Worm (Caenorhabditis elegans): ENCODE data around the gene tbx-2.

The tbx-2 gene

DNA sequence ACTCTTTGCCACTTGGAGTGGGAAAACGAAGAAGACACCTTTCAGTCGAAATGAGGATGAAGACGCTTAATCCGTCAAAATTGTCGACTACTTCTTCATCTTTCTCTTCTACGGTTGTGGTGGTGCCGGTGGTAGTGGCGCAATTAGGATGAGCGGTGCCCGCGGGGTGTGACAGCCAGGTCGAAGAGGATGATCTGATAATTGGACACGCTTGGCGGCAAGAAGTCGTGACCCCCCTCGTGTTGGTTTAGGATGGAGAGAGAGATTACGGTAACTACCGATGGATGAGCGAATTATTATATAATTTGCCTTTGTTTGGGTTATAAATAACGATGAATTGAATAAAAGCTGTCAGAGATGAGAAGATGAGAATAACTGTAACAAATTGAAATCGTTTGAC is 9.1 kb downstream of the tbx-2 start:
- TF ChIP-seq ets-5 (GFP tag; IDR thresholded peaks at IDR 0.05): 0 out of 2 replicates have a peak, but pooled peaks have one; percentile 28
- no peak for TF ChIP-seq aly-2 (tag; optimal IDR thresholded peaks at IDR 0.05)
- TF ChIP-seq rnt-1 (tag; optimal IDR thresholded peaks at IDR 0.05): no peak
- peak; percentile 75 for TF ChIP-seq nhr-85 (tag)
- TF ChIP-seq mdl-1 (tag; optimal IDR thresholded peaks at IDR 0.05): no peak
- TF ChIP-seq tbx-2 (tag; optimal IDR thresholded peaks at IDR 0.05): peak; percentile 39
- TF ChIP-seq mep-1 (tag; optimal IDR thresholded peaks at IDR 0.05): no peak
- TF ChIP-seq aha-1 (tag; optimal IDR thresholded peaks at IDR 0.05): no peak
- TF ChIP-seq pag-3 (tag; optimal IDR thresholded peaks at IDR 0.05; ENCODE audit: borderline replicate concordance, insufficient read depth): no peak

DNA sequence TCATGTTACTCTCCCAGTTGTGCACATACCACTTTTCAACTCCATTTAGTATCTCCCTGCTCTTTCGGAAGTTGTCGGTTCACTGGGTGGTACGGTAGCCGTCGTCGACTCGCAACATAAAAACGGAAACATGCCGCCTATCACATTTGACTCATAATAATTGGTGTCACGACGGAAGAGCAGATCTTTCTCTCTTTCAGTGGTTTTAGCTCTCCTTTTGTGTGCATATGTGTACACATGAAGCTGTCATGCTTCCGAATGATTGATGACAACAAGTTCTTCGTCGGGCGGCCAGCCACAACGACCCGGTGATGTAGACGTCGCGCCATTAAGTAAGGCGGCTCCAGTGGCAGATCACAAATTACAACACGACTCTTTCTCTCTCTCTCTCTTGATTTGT is 10.3 kb downstream of the tbx-2 start:
- TF ChIP-seq lin-35 (GFP tag; optimal IDR thresholded peaks at IDR 0.05) (no peak), tbx-2 (tag; optimal IDR thresholded peaks at IDR 0.05) (peak; percentile 92)

DNA sequence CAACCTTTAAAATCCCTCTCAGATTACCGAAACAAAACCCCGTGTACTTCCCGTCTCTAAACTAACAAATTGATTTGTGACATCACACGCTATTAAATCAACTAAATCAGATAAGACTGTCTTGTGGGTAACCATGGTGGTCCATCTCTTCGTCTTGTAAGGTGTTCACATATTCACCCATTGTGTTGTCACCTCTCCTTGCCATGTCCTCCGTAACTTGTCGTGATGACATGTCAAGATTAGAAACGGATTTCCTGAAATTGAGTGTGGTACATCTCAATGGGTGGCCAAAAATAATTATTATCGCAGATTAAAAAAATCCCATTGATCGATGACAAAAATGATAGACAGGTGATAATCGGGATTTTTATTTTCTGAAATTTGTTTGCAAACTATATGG is 11.7 kb downstream of the tbx-2 start:
- TF ChIP-seq ets-5 (GFP tag; IDR thresholded peaks at IDR 0.05) (no peak), rnt-1 (tag; optimal IDR thresholded peaks at IDR 0.05) (no peak)

DNA sequence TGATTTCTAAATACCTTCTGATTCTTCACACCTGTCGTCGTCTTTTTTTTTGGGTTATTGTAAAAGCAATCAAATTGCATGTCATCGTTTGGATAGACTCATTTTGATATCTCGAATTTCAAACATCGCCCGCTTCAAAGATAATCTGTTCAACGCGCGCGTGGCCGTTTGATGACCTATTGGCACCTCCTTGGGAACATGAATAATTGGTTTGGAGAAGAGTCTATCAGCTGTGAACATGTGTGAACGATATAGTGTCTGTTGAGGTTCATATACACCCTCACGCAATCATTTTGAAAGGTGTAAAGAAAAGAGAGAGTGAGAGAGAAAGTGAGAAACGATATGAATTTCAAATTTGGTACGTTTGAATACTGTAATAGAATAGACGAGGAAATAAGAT is 15.5 kb downstream of the tbx-2 start:
- TF ChIP-seq lin-15B (tag; optimal IDR thresholded peaks at IDR 0.05) (no peak), ztf-11 (tag; optimal IDR thresholded peaks at IDR 0.05) (peak in 1 of 2 experiments; percentile 52), tbx-2 (tag; optimal IDR thresholded peaks at IDR 0.05) (peak; percentile 96)

DNA sequence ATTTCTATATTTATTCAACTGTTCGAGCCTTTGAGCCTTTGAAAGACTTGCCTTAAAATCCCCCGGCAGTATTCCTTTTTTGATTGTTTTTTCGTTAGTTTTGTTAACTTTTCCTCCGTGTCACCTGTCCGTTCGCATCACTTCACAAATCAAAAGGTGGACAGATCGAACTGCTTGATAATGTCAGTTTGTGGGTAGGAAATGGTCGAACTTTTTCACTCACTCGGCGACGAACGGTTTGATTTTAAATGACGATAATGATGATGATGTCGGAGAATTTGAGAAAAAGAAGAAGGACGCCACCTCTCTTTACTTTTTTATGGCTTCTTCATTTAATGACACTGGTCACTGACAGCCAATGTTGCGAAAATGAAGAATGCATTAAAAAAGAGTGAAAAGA is 17.0 kb downstream of the tbx-2 start:
- TF ChIP-seq ama-1 (optimal IDR thresholded peaks at IDR 0.05) (no peak), lin-13 (GFP tag; optimal IDR thresholded peaks at IDR 0.05) (no peak), hpl-2 (GFP tag; optimal IDR thresholded peaks at IDR 0.05) (no peak), nhr-47 (tag; optimal IDR thresholded peaks at IDR 0.05) (no peak), ceh-88 (GFP tag; IDR thresholded peaks at IDR 0.05) (no peak), mep-1 (tag; optimal IDR thresholded peaks at IDR 0.05) (no peak), dsc-1 (tag; optimal IDR thresholded peaks at IDR 0.05) (no peak), zag-1 (tag; optimal IDR thresholded peaks at IDR 0.05) (no peak), hlh-4 (tag; optimal IDR thresholded peaks at IDR 0.05) (no peak), pax-3 (tag; optimal IDR thresholded peaks at IDR 0.05) (no peak), tbx-2 (tag; optimal IDR thresholded peaks at IDR 0.05) (no peak), ets-5 (GFP tag; IDR thresholded peaks at IDR 0.05) (no peak), nhr-77 (tag; optimal IDR thresholded peaks at IDR 0.05) (no peak), nhr-85 (tag) (no peak)

DNA sequence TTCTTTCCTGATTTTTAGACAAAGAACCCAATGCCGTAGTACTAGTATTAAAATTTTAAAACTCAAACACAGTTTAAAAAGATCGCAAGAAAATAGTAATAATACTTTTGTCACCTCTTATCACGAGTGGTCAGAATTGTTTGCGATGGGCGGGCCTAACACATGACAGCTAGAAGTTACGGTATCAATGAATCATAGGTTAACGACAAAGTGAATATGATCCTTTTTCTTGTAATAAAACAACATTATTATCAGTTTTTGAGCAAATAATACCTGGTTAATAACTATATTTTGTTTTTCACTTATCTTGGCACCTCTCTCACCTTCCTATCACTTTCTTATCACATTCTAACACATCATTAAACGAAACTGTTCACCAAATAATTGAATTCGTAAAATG is 23.1 kb downstream of the tbx-2 start:
- TF ChIP-seq elt-2 (tag; optimal IDR thresholded peaks at IDR 0.05): peak; percentile 14
- TF ChIP-seq unc-98 (GFP tag; IDR thresholded peaks at IDR 0.05): no peak

DNA sequence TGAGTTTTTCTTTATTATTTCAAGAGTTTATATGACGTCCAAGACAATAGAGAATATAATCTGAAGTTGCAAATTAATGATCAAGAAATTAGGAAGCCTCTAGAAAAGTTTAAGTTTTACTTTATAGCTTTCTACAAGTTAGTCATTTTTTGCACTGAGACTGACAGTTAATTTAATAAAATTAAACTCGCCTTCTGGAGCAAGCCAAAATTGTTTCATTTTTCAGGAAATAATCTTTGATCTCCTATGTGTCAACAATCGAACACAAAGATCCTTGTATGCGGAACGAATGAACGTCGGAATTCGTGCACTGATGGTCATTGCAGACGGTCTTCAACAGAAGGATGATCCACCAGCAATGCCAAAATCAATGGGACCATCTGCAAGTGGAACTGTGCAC is 23.7 kb downstream of the tbx-2 start:
- TF ChIP-seq aly-2 (tag; optimal IDR thresholded peaks at IDR 0.05) (no peak), ztf-11 (tag; optimal IDR thresholded peaks at IDR 0.05) (no peak), grh-1 (GFP tag; IDR thresholded peaks at IDR 0.05) (no peak), ama-1 (optimal IDR thresholded peaks at IDR 0.05) (no peak), lin-15B (tag; optimal IDR thresholded peaks at IDR 0.05) (no peak), ceh-8 (GFP tag; optimal IDR thresholded peaks at IDR 0.05) (no peak), swsn-7 (tag; optimal IDR thresholded peaks at IDR 0.05) (no peak), C34B4.2 (tag; optimal IDR thresholded peaks at IDR 0.05) (no peak), efl-1 (optimal IDR thresholded peaks at IDR 0.05) (no peak), efl-1 (GFP tag; optimal IDR thresholded peaks at IDR 0.05 in 1 of 2) (no peak), irx-1 (tag; optimal IDR thresholded peaks at IDR 0.05) (no peak), sup-37 (GFP tag; optimal IDR thresholded peaks at IDR 0.05) (no peak), tbx-2 (tag; optimal IDR thresholded peaks at IDR 0.05) (no peak), dpl-1 (GFP tag; optimal IDR thresholded peaks at IDR 0.05) (no peak), nhr-90 (tag; optimal IDR thresholded peaks at IDR 0.05; ENCODE audit: poor library complexity) (no peak), elt-2 (tag; optimal IDR thresholded peaks at IDR 0.05) (no peak), nhr-71 (tag; optimal IDR thresholded peaks at IDR 0.05) (no peak), jun-1 (tag; optimal IDR thresholded peaks at IDR 0.05) (no peak), nhr-12 (tag; optimal IDR thresholded peaks at IDR 0.05) (no peak), C04F5.9 (tag; optimal IDR thresholded peaks at IDR 0.05) (no peak), ceh-88 (GFP tag; IDR thresholded peaks at IDR 0.05) (no peak)
